Fruit fly (Drosophila melanogaster) whole organism, pupa: ENCODE results near the gene CG11590.

Experiments used
- CG10348 ChIP-seq: fragments of 200-800 bp; sonication (Bioruptor generic); IDR thresholded peaks from 2 replicates; pipeline ENCODE4 v1.3.6; 2022; ENCODE audit warnings: missing biosample characterization, missing genetic modification characterization
- CG12605 ChIP-seq: fragments of 200-800 bp; sonication (Bioruptor generic); IDR thresholded peaks from 2 replicates; pipeline ENCODE4 v1.3.6; 2022; ENCODE audit warnings: missing biosample characterization, missing genetic modification characterization
- CG13204 ChIP-seq: fragments of 200-800 bp; sonication (Bioruptor generic); optimal IDR thresholded peaks from 2 replicates; lab custom pipeline; 2018; ENCODE audit warnings: missing biosample characterization, mild to moderate bottlenecking, missing genetic modification characterization, moderate library complexity
- CG14655 ChIP-seq: fragments of 200-800 bp; sonication (Bioruptor generic); optimal IDR thresholded peaks from 3 replicates; lab custom pipeline; 2017; ENCODE audit warnings: mild to moderate bottlenecking, missing biosample characterization, missing genetic modification reagents, missing genetic modification characterization
- CG15710 ChIP-seq: fragments of 200-800 bp; sonication (Bioruptor generic); optimal IDR thresholded peaks from 2 replicates; lab custom pipeline; 2018; ENCODE audit warnings: missing biosample characterization, mild to moderate bottlenecking, missing genetic modification characterization, moderate library complexity
- CG17806 ChIP-seq: fragments of 200-800 bp; sonication (Bioruptor generic); optimal IDR thresholded peaks from 2 replicates; lab custom pipeline; 2018; ENCODE audit warnings: missing biosample characterization, mild to moderate bottlenecking, missing genetic modification characterization, moderate library complexity
- CG32121 ChIP-seq: fragments of 200-800 bp; sonication (Bioruptor generic); IDR thresholded peaks from 2 replicates; pipeline ENCODE4 v1.3.6; 2022; ENCODE audit warnings: missing biosample characterization, missing genetic modification characterization
- CG34367 ChIP-seq: fragments of 200-800 bp; sonication (Bioruptor generic); optimal IDR thresholded peaks from 2 replicates; lab custom pipeline; 2018; ENCODE audit warnings: missing biosample characterization, mild to moderate bottlenecking, missing genetic modification characterization
- CG4496 ChIP-seq: fragments of 200-800 bp; sonication (Bioruptor generic); IDR thresholded peaks from 3 replicates; pipeline ENCODE4 v1.3.6; 2022; ENCODE audit warnings: missing biosample characterization, missing genetic modification characterization
- CG8159 ChIP-seq: fragments of 200-800 bp; sonication (Bioruptor generic); optimal IDR thresholded peaks from 3 replicates; lab custom pipeline; 2018; ENCODE audit warnings: missing biosample characterization, mild to moderate bottlenecking, missing genetic modification characterization, moderate library complexity
- CG8301 ChIP-seq: fragments of 200-800 bp; sonication (Bioruptor generic); optimal IDR thresholded peaks from 2 replicates; lab custom pipeline; 2018; ENCODE audit warnings: missing biosample characterization, mild to moderate bottlenecking, missing genetic modification characterization
- CG9948 ChIP-seq: fragments of 200-800 bp; sonication (Bioruptor generic); optimal IDR thresholded peaks from 2 replicates; lab custom pipeline; 2018; ENCODE audit warnings: missing biosample characterization, mild to moderate bottlenecking, missing genetic modification characterization, moderate library complexity
- D1 ChIP-seq: fragments of 200-800 bp; sonication (Bioruptor generic); optimal IDR thresholded peaks from 2 replicates; lab custom pipeline; 2018; ENCODE audit warnings: missing biosample characterization, mild to moderate bottlenecking, missing genetic modification characterization, moderate library complexity
- EcR ChIP-seq: fragments of 200-800 bp; sonication (Bioruptor generic); optimal IDR thresholded peaks from 3 replicates; lab custom pipeline; 2019; ENCODE audit warnings: missing biosample characterization, missing genetic modification characterization, mild to moderate bottlenecking, moderate library complexity, missing genetic modification reagents
- Ets98B ChIP-seq: fragments of 200-800 bp; sonication (Bioruptor generic); IDR thresholded peaks from 2 replicates; pipeline ENCODE4 v1.3.6; 2022; ENCODE audit warnings: missing biosample characterization, missing genetic modification characterization
- Pif1A ChIP-seq: fragments of 200-800 bp; sonication (Bioruptor generic); optimal IDR thresholded peaks from 3 replicates; lab custom pipeline; 2016; ENCODE audit warnings: missing biosample characterization, missing genetic modification characterization
- Pif1B ChIP-seq: fragments of 200-800 bp; sonication (Bioruptor generic); optimal IDR thresholded peaks from 3 replicates; lab custom pipeline; 2016; ENCODE audit warnings: missing biosample characterization, missing genetic modification characterization
- Snoo ChIP-seq: fragments of 200-800 bp; sonication (Bioruptor generic); optimal IDR thresholded peaks from 3 replicates; lab custom pipeline; 2017; ENCODE audit warnings: missing biosample characterization, mild to moderate bottlenecking, missing genetic modification characterization, inconsistent platforms
- fd96Ca ChIP-seq: fragments of 200-800 bp; sonication (Bioruptor generic); IDR thresholded peaks from 3 replicates; pipeline ENCODE4 v1.3.6; 2022; ENCODE audit warnings: missing biosample characterization, missing genetic modification characterization
- gl ChIP-seq: fragments of 200-800 bp; sonication (Bioruptor generic); optimal IDR thresholded peaks from 2 replicates; lab custom pipeline; 2018; ENCODE audit warnings: missing biosample characterization, mild to moderate bottlenecking, missing genetic modification characterization
- rn ChIP-seq: fragments of 200-800 bp; sonication (Bioruptor generic); IDR thresholded peaks from 2 replicates; pipeline ENCODE4 v1.3.6; 2022; ENCODE audit warnings: missing biosample characterization, missing genetic modification characterization

CG11590 gene

dm6 chrX:14242479-14242878 is 42.5 kb downstream of the CG11590 start, which contains the start of gene mRNA-cap:
mRNA-cap (minus strand) TSS chrX:14242822.
- TF ChIP-seq CG9948 = no peak
- TF ChIP-seq CG8159 (tag; lab: Kevin White, UChicago) = no peak
- TF ChIP-seq Pif1A (GFP tag; lab: Kevin White, UChicago) = no peak
- no peak for TF ChIP-seq CG34367 (tag; lab: Kevin White, UChicago)
- TF ChIP-seq CG8301 (tag; lab: Kevin White, UChicago) = no peak
- no peak for TF ChIP-seq Pif1B (GFP tag; lab: Kevin White, UChicago)
- TF ChIP-seq gl (tag; lab: Kevin White, UChicago) = no peak
- no peak for TF ChIP-seq CG32121
- no peak for TF ChIP-seq CG12605 (GFP tag; lab: Robert Waterston, UW)
- TF ChIP-seq CG15710 = no peak
- no peak for TF ChIP-seq rn (GFP tag; lab: Robert Waterston, UW)
- TF ChIP-seq D1 (tag; lab: Kevin White, UChicago) = no peak

- TF ChIP-seq CG9948 (peak; percentile 10), Pif1B (GFP tag; lab: Kevin White, UChicago) (no peak), CG4496 (0 out of 3 replicates have a peak, but pooled peaks have one; percentile 17), CG10348 (GFP tag; lab: Robert Waterston, UW) (no peak), CG14655 (GFP tag; lab: Kevin White, UChicago) (no peak), CG13204 (GFP tag; lab: Kevin White, UChicago) (no peak), Pif1A (GFP tag; lab: Kevin White, UChicago) (no peak), CG8159 (tag; lab: Kevin White, UChicago) (no peak), Ets98B (GFP tag; lab: Robert Waterston, UW) (peak; percentile 24), rn (GFP tag; lab: Robert Waterston, UW) (no peak), CG17806 (no peak), CG8301 (tag; lab: Kevin White, UChicago) (no peak), gl (tag; lab: Kevin White, UChicago) (no peak), D1 (tag; lab: Kevin White, UChicago) (no peak), fd96Ca (no peak), EcR (no peak), Snoo (no peak), CG15710 (peak; percentile 25), CG32121 (no peak), CG12605 (GFP tag; lab: Robert Waterston, UW) (no peak), CG34367 (tag; lab: Kevin White, UChicago) (no peak)
These were observed 43.2 kb downstream of the CG11590 start, which contains the start of gene CG32599 for dm6 chrX:14242941-14243736. CG32599 (plus strand) TSS chrX:14243686.

dm6 chrX:14247035-14247786 is 47.2 kb downstream of the CG11590 start, which contains the start of gene mud:
mud (plus strand) TSS chrX:14247732.
- TF ChIP-seq CG14655 (GFP tag; lab: Kevin White, UChicago) (no peak), rn (GFP tag; lab: Robert Waterston, UW) (no peak), Snoo (no peak), fd96Ca (peak; percentile 31; the same call in 1 of the 3 replicates), D1 (tag; lab: Kevin White, UChicago) (peak; percentile 21), CG17806 (peak; percentile 8), Pif1B (GFP tag; lab: Kevin White, UChicago) (no peak), CG32121 (no peak)
